Fruit fly (Drosophila melanogaster) whole organism, embryonic: ENCODE measurements around the gene CG42835.

Experiments
- Bdp1 ChIP-seq: fragments of 200-800 bp; sonication (Bioruptor generic); optimal IDR thresholded peaks from 3 replicates; lab custom pipeline; 2016; ENCODE audit warnings: missing biosample characterization, missing genetic modification characterization
- CG10147 ChIP-seq: fragments of 200-800 bp; sonication (Bioruptor generic); optimal IDR thresholded peaks from 2 replicates; lab custom pipeline; 2019; ENCODE audit warnings: missing biosample characterization, mild to moderate bottlenecking, missing genetic modification characterization, moderate library complexity
- CG11247 ChIP-seq: fragments of 200-800 bp; sonication (Bioruptor generic); IDR thresholded peaks from 2 replicates; pipeline ENCODE4 v1.3.6; 2022; ENCODE audit warnings: missing biosample characterization, missing genetic modification characterization
- CG1233 ChIP-seq: fragments of 200-800 bp; sonication (Bioruptor generic); optimal IDR thresholded peaks from 4 replicates; lab custom pipeline; 2018; ENCODE audit warnings: missing biosample characterization, mild to moderate bottlenecking, missing genetic modification characterization
- CG12769 ChIP-seq: fragments of 200-800 bp; sonication (Bioruptor generic); optimal IDR thresholded peaks from 2 replicates; lab custom pipeline; 2019; ENCODE audit warnings: missing biosample characterization, mild to moderate bottlenecking, missing genetic modification characterization, moderate library complexity
- CG1529 ChIP-seq: fragments of 200-800 bp; sonication (Bioruptor generic); optimal IDR thresholded peaks from 3 replicates; lab custom pipeline; 2018; ENCODE audit warnings: missing biosample characterization, missing genetic modification characterization
- CG15514 ChIP-seq: fragments of 200-800 bp; sonication (Bioruptor generic); optimal IDR thresholded peaks from 3 replicates; lab custom pipeline; 2017; ENCODE audit warnings: missing biosample characterization, missing genetic modification characterization, mild to moderate bottlenecking, moderate library complexity, missing genetic modification reagents
- CG16813 ChIP-seq: fragments of 200-800 bp; sonication (Bioruptor generic); IDR thresholded peaks from 3 replicates; pipeline ENCODE4 v1.3.6; 2022; ENCODE audit warnings: missing biosample characterization, missing genetic modification characterization; ENCODE audit not compliant: partially characterized antibody
- CG17359 ChIP-seq: fragments of 200-800 bp; sonication (Bioruptor generic); optimal IDR thresholded peaks from 3 replicates; lab custom pipeline; 2018; ENCODE audit warnings: missing biosample characterization, mild to moderate bottlenecking, missing genetic modification characterization, moderate library complexity
- CG18599 ChIP-seq: fragments of 200-800 bp; sonication (Bioruptor generic); optimal IDR thresholded peaks from 3 replicates; lab custom pipeline; 2017; ENCODE audit warnings: missing biosample characterization, missing genetic modification characterization, mild to moderate bottlenecking, moderate library complexity, missing genetic modification reagents
- CG2712 ChIP-seq: fragments of 200-800 bp; optimal IDR thresholded peaks from 3 replicates; lab custom pipeline; 2019; ENCODE audit warnings: missing biosample characterization, mild to moderate bottlenecking, missing genetic modification characterization, moderate library complexity
- CG32772 ChIP-seq: fragments of 200-800 bp; sonication (Bioruptor generic); IDR thresholded peaks from 2 replicates; pipeline ENCODE4 v1.3.6; 2022; ENCODE audit warnings: missing biosample characterization, missing genetic modification characterization
- CG4707 ChIP-seq: fragments of 200-800 bp; sonication (Bioruptor generic); optimal IDR thresholded peaks from 2 replicates; lab custom pipeline; 2018; ENCODE audit warnings: missing biosample characterization, mild to moderate bottlenecking, missing genetic modification characterization, moderate library complexity
- CG5953 ChIP-seq: fragments of 200-800 bp; sonication (Bioruptor generic); IDR thresholded peaks from 2 replicates; pipeline ENCODE4 v1.3.6; 2022; ENCODE audit warnings: missing biosample characterization, missing genetic modification characterization
- CG7839 ChIP-seq: fragments of 200-800 bp; sonication (Bioruptor generic); optimal IDR thresholded peaks from 3 replicates; lab custom pipeline; 2018; ENCODE audit warnings: missing biosample characterization, mild to moderate bottlenecking, missing genetic modification characterization, moderate library complexity
- CG7963 ChIP-seq: fragments of 200-800 bp; sonication (Bioruptor generic); IDR thresholded peaks from 3 replicates; pipeline ENCODE4 v1.3.6; 2022; ENCODE audit warnings: missing biosample characterization, missing genetic modification characterization; ENCODE audit not compliant: partially characterized antibody
- CG8290 ChIP-seq, 3 experiments: fragments of 200-800 bp; sonication (Bioruptor generic); optimal IDR thresholded peaks; 2 replicates each; lab custom pipeline; 2016 to 2019; ENCODE audit warnings: missing biosample characterization in 3 of 3, missing genetic modification characterization in 3 of 3, mild to moderate bottlenecking in 2 of 3, moderate library complexity in 1 of 3
- CG9797 ChIP-seq: fragments of 200-800 bp; sonication (Bioruptor generic); optimal IDR thresholded peaks from 3 replicates; lab custom pipeline; 2018; ENCODE audit warnings: missing biosample characterization, mild to moderate bottlenecking, missing genetic modification characterization
- Camta ChIP-seq: fragments of 200-800 bp; sonication (Bioruptor generic); optimal IDR thresholded peaks from 2 replicates; lab custom pipeline; 2016; ENCODE audit warnings: missing biosample characterization, missing genetic modification characterization
- Dbx ChIP-seq: fragments of 200-800 bp; sonication (Bioruptor generic); IDR thresholded peaks from 3 replicates; pipeline ENCODE4 v1.3.6; 2022; ENCODE audit warnings: missing biosample characterization, missing genetic modification characterization
- E2f1 ChIP-seq: fragments of 200-800 bp; sonication (Bioruptor generic); IDR thresholded peaks from 2 replicates; pipeline ENCODE4 v1.3.6; 2022; ENCODE audit warnings: missing biosample characterization, missing genetic modification characterization
- Gug ChIP-seq: fragments of 200-800 bp; sonication (Bioruptor generic); IDR thresholded peaks from 4 replicates; pipeline ENCODE4 v1.3.6; 2022; ENCODE audit warnings: missing biosample characterization, missing genetic modification characterization
- HHEX ChIP-seq: fragments of 200-800 bp; sonication (Bioruptor generic); optimal IDR thresholded peaks from 3 replicates; lab custom pipeline; 2017; ENCODE audit warnings: missing biosample characterization, mild to moderate bottlenecking, missing genetic modification characterization, missing genetic modification reagents
- Hr51 ChIP-seq, 2 experiments: fragments of 200-800 bp; sonication (Bioruptor generic); optimal IDR thresholded peaks; 2 replicates in 1 of 2; 3 replicates in 1 of 2; lab custom pipeline; 2016 to 2018; ENCODE audit warnings: missing biosample characterization in 2 of 2, missing genetic modification characterization in 2 of 2, mild to moderate bottlenecking in 1 of 2, moderate library complexity in 1 of 2
- Max ChIP-seq: fragments of 200-800 bp; sonication (Bioruptor generic); optimal IDR thresholded peaks from 2 replicates; lab custom pipeline; 2016; ENCODE audit warnings: missing biosample characterization, mild to moderate bottlenecking, missing genetic modification characterization
- Nf-YC ChIP-seq: fragments of 200-800 bp; optimal IDR thresholded peaks from 3 replicates; lab custom pipeline; 2019; ENCODE audit warnings: missing biosample characterization, mild to moderate bottlenecking, missing genetic modification characterization, moderate library complexity
- Oaz ChIP-seq: fragments of 200-800 bp; sonication (Bioruptor generic); IDR thresholded peaks from 2 replicates; pipeline ENCODE4 v1.3.6; 2022; ENCODE audit warnings: missing biosample characterization, missing genetic modification characterization
- Rx ChIP-seq: fragments of 200-800 bp; sonication (Bioruptor generic); IDR thresholded peaks from 2 replicates; pipeline ENCODE4 v1.3.6; 2022; ENCODE audit warnings: missing biosample characterization, missing genetic modification characterization
- Sox102F ChIP-seq: fragments of 200-800 bp; sonication (Bioruptor generic); optimal IDR thresholded peaks from 2 replicates; lab custom pipeline; 2018; ENCODE audit warnings: missing biosample characterization, mild to moderate bottlenecking, missing genetic modification characterization, moderate library complexity
- bcd ChIP-seq: fragments of 200-800 bp; sonication (Bioruptor generic); optimal IDR thresholded peaks from 2 replicates; lab custom pipeline; 2017; ENCODE audit warnings: missing biosample characterization, mild to moderate bottlenecking, missing genetic modification characterization
- chm ChIP-seq: fragments of 200-800 bp; sonication (Bioruptor generic); IDR thresholded peaks from 2 replicates; pipeline ENCODE4 v1.3.6; 2022; ENCODE audit warnings: missing biosample characterization, missing genetic modification characterization
- croc ChIP-seq: fragments of 200-800 bp; sonication (Bioruptor generic); conservative IDR thresholded peaks from 3 replicates; pipeline ENCODE4 v1.3.6; 2022; ENCODE audit warnings: missing biosample characterization, missing genetic modification characterization
- crol ChIP-seq: fragments of 200-800 bp; sonication (Bioruptor generic); IDR thresholded peaks from 2 replicates; pipeline ENCODE4 v1.3.6; 2022; ENCODE audit warnings: missing biosample characterization, missing genetic modification characterization
- fd102C ChIP-seq: fragments of 200-800 bp; sonication (Bioruptor generic); optimal IDR thresholded peaks from 2 replicates; lab custom pipeline; 2018; ENCODE audit warnings: missing biosample characterization, mild to moderate bottlenecking, missing genetic modification characterization, moderate library complexity
- fd96Cb ChIP-seq: fragments of 200-800 bp; sonication (Bioruptor generic); optimal IDR thresholded peaks from 2 replicates; lab custom pipeline; 2018; ENCODE audit warnings: missing biosample characterization, mild to moderate bottlenecking, missing genetic modification characterization, moderate library complexity
- gcm2 ChIP-seq: fragments of 200-800 bp; sonication (Bioruptor generic); optimal IDR thresholded peaks from 2 replicates; lab custom pipeline; 2016; ENCODE audit warnings: missing biosample characterization, missing genetic modification characterization
- gem ChIP-seq: fragments of 200-800 bp; sonication (Bioruptor generic); optimal IDR thresholded peaks from 2 replicates; lab custom pipeline; 2019; ENCODE audit warnings: missing biosample characterization, mild to moderate bottlenecking, missing genetic modification characterization, moderate library complexity
- h ChIP-seq: fragments of >200 bp; optimal IDR thresholded peaks from 2 replicates; lab custom pipeline; 2017
- ken ChIP-seq: fragments of 200-800 bp; sonication (Bioruptor generic); IDR thresholded peaks from 3 replicates; pipeline ENCODE4 v1.3.6; 2022; ENCODE audit warnings: missing biosample characterization, missing genetic modification characterization
- mld ChIP-seq: fragments of 200-800 bp; sonication (Bioruptor generic); IDR thresholded peaks from 3 replicates; pipeline ENCODE4 v1.3.6; 2022; ENCODE audit warnings: missing biosample characterization, missing genetic modification characterization; ENCODE audit not compliant: partially characterized antibody
- nmo ChIP-seq: fragments of 200-800 bp; sonication (Bioruptor generic); optimal IDR thresholded peaks from 2 replicates; lab custom pipeline; 2018; ENCODE audit warnings: missing biosample characterization, mild to moderate bottlenecking, missing genetic modification characterization, moderate library complexity
- pzg ChIP-seq: fragments of 200-800 bp; sonication (Bioruptor generic); optimal IDR thresholded peaks from 3 replicates; lab custom pipeline; 2018; ENCODE audit warnings: missing biosample characterization, mild to moderate bottlenecking, missing genetic modification characterization, moderate library complexity
- row ChIP-seq: fragments of 200-800 bp; sonication (Bioruptor generic); IDR thresholded peaks from 3 replicates; pipeline ENCODE4 v1.3.6; 2022; ENCODE audit warnings: missing biosample characterization, missing genetic modification characterization
- slbo ChIP-seq: fragments of 200-800 bp; sonication (Bioruptor generic); IDR thresholded peaks from 2 replicates; pipeline ENCODE4 v1.3.6; 2022; ENCODE audit warnings: missing biosample characterization, missing genetic modification characterization
- sob ChIP-seq: fragments of 200-800 bp; sonication (Bioruptor generic); IDR thresholded peaks from 2 replicates; pipeline ENCODE4 v1.3.6; 2022; ENCODE audit warnings: missing biosample characterization, missing genetic modification characterization
- ttk ChIP-seq: fragments of 200-800 bp; sonication (Bioruptor generic); IDR thresholded peaks from 2 replicates; pipeline ENCODE4 v2.1.2; 2022; ENCODE audit warnings: missing biosample characterization, missing genetic modification characterization
- twi ChIP-seq: fragments of 200-800 bp; optimal IDR thresholded peaks from 2 replicates; lab custom pipeline; 2019; ENCODE audit warnings: missing biosample characterization, mild to moderate bottlenecking, missing genetic modification characterization, moderate library complexity
- vvl ChIP-seq: fragments of 200-800 bp; sonication (Bioruptor generic); IDR thresholded peaks from 2 replicates; pipeline ENCODE4 v1.3.6; 2022; ENCODE audit warnings: missing biosample characterization, missing genetic modification characterization

Gene CG42835

dm6 chr3R:17420338-17420737 is at the start of gene CG42835:
Gene CG42835, plus strand, starts transcription at chr3R:17420638.
- TF ChIP-seq row (GFP tag; lab: Robert Waterston, UW) (no peak), ken (GFP tag; lab: Robert Waterston, UW) (no peak), CG17359 (no peak), CG7963 (GFP tag; lab: Robert Waterston, UW) (no peak), gcm2 (no peak), croc (GFP tag; lab: Robert Waterston, UW) (no peak), Gug (GFP tag; lab: Robert Waterston, UW) (no peak), CG5953 (GFP tag; lab: Robert Waterston, UW) (no peak), CG16813 (GFP tag; lab: Robert Waterston, UW) (no peak), ttk (GFP tag; lab: Robert Waterston, UW) (no peak), chm (GFP tag; lab: Robert Waterston, UW) (no peak), Bdp1 (GFP tag; lab: Kevin White, UChicago) (no peak)

- TF ChIP-seq CG10147 (GFP tag; lab: Kevin White, UChicago): peak; percentile 20
- TF ChIP-seq Nf-YC: no peak
- peak in 1 of 2 experiments; percentile 20 for TF ChIP-seq Hr51 (GFP tag; optimal IDR thresholded peaks at IDR 0.05; lab: Kevin White, UChicago)
- TF ChIP-seq Dbx: peak; percentile 49; the same call in 1 of the 3 replicates
- peak; percentile 64 for TF ChIP-seq CG12769 (tag; lab: Kevin White, UChicago)
- no peak for TF ChIP-seq mld (GFP tag; lab: Robert Waterston, UW)
- TF ChIP-seq CG8290 (GFP tag; optimal IDR thresholded peaks at IDR 0.05; lab: Kevin White, UChicago): no peak
- peak in 1 of 2 experiments; percentile 64 for TF ChIP-seq CG8290 (tag; optimal IDR thresholded peaks at IDR 0.05; lab: Kevin White, UChicago)
- no peak for TF ChIP-seq fd102C (GFP tag; lab: Kevin White, UChicago)
- TF ChIP-seq Sox102F: peak; percentile 19
- TF ChIP-seq HHEX (GFP tag; lab: Kevin White, UChicago): peak; percentile 15
- no peak for TF ChIP-seq CG1233 (GFP tag; lab: Kevin White, UChicago)
- peak; percentile 8 for TF ChIP-seq fd96Cb (tag; lab: Kevin White, UChicago)
- TF ChIP-seq Oaz (GFP tag; lab: Robert Waterston, UW): peak; percentile 15; the same call in 1 of the 2 replicates
- peak; percentile 2 for TF ChIP-seq nmo (GFP tag; lab: Kevin White, UChicago)
- no peak for TF ChIP-seq h (lab: Kevin White, UChicago)
- TF ChIP-seq sob: peak; percentile 27; the same call in 1 of the 2 replicates
- peak; percentile 78 for TF ChIP-seq CG18599 (GFP tag; lab: Kevin White, UChicago)
- no peak for TF ChIP-seq CG4707 (GFP tag; lab: Kevin White, UChicago)
- peak; percentile 55; the same call in 1 of the 2 replicates for TF ChIP-seq crol (GFP tag; lab: Robert Waterston, UW)
- TF ChIP-seq bcd (GFP tag; lab: Kevin White, UChicago): peak; percentile 16
- TF ChIP-seq CG7839 (tag; lab: Kevin White, UChicago): peak; percentile 55
- peak; percentile 14 for TF ChIP-seq CG15514 (GFP tag; lab: Kevin White, UChicago)
- TF ChIP-seq Max: no peak
- TF ChIP-seq twi: no peak
- 0 out of 2 replicates have a peak, but pooled peaks have one; percentile 14 for TF ChIP-seq Rx
- 0 out of 2 replicates have a peak, but pooled peaks have one; percentile 21 for TF ChIP-seq CG11247
- no peak for TF ChIP-seq pzg (GFP tag; lab: Kevin White, UChicago)
- TF ChIP-seq CG1529 (GFP tag; lab: Kevin White, UChicago): no peak
- no peak for TF ChIP-seq CG9797 (GFP tag; lab: Kevin White, UChicago)
- TF ChIP-seq row (GFP tag; lab: Robert Waterston, UW): peak; percentile 64; the same call in 2 of the 3 replicates
- TF ChIP-seq CG32772 (GFP tag; lab: Robert Waterston, UW): peak; percentile 17; the same call in 1 of the 2 replicates
- peak; percentile 26; the same call in 1 of the 2 replicates for TF ChIP-seq E2f1
- TF ChIP-seq gem: peak; percentile 44
- peak; percentile 58; the same call in 1 of the 2 replicates for TF ChIP-seq vvl
- TF ChIP-seq slbo (GFP tag; lab: Robert Waterston, UW): peak; percentile 45; the same call in 1 of the 2 replicates
- TF ChIP-seq CG2712: no peak
- no peak for TF ChIP-seq Camta (GFP tag; lab: Kevin White, UChicago)
Observed at dm6 chr3R:17371094-17371493, 49.3 kb upstream of the CG42835 start.
